Worm (Caenorhabditis elegans) whole organism, dauer: ENCODE measurements around the gene F55B11.6.
"Not testable (repeated sequence)": the region's sequence is repeated elsewhere in the genome, so short reads cannot be mapped to it uniquely, and the experiment has no call there.

Experiments used
- unc-62 ChIP-seq: sonication (generic microtip); optimal IDR thresholded peaks from 2 replicates; lab custom pipeline; 2017; ENCODE audit warnings: missing biosample characterization, missing genetic modification reagents, missing genetic modification characterization

The F55B11.6 gene

ce11 chrIV:14395531-14395930, 21.5 kb downstream of the F55B11.6 start:
- no peak for TF ChIP-seq unc-62 (GFP tag; lab: Kevin White, UChicago)

ce11 chrIV:14394812-14395211, 22.2 kb downstream of the F55B11.6 start:
- no peak for TF ChIP-seq unc-62 (GFP tag; lab: Kevin White, UChicago)

ce11 chrIV:14393838-14394237, 23.2 kb downstream of the F55B11.6 start, which contains the start of gene clc-8:
Gene clc-8, plus strand, starts transcription at chrIV:14394138.
- TF ChIP-seq unc-62 (GFP tag; lab: Kevin White, UChicago): no peak

- TF ChIP-seq unc-62 (GFP tag; lab: Kevin White, UChicago): no peak
These were observed 25.3 kb downstream of the F55B11.6 start for ce11 chrIV:14391746-14392145.

- no peak for TF ChIP-seq unc-62 (GFP tag; lab: Kevin White, UChicago)
These were observed 25.8 kb downstream of the F55B11.6 start for ce11 chrIV:14391268-14391667.

- TF ChIP-seq unc-62 (GFP tag; lab: Kevin White, UChicago): no peak
These were observed 26.9 kb downstream of the F55B11.6 start for ce11 chrIV:14390023-14390614.

- no peak for TF ChIP-seq unc-62 (GFP tag; lab: Kevin White, UChicago)
These were observed 28.0 kb downstream of the F55B11.6 start for ce11 chrIV:14389070-14389469.

- no peak for TF ChIP-seq unc-62 (GFP tag; lab: Kevin White, UChicago)
These were observed 29.1 kb downstream of the F55B11.6 start for ce11 chrIV:14387766-14388553.

ce11 chrIV:14385140-14385539, 31.9 kb downstream of the F55B11.6 start:
- no peak for TF ChIP-seq unc-62 (GFP tag; lab: Kevin White, UChicago)

- no peak for TF ChIP-seq unc-62 (GFP tag; lab: Kevin White, UChicago)
These were observed 32.8 kb downstream of the F55B11.6 start for ce11 chrIV:14384194-14384593.

- no peak for TF ChIP-seq unc-62 (GFP tag; lab: Kevin White, UChicago)
These were observed 33.6 kb downstream of the F55B11.6 start, which contains the start of gene paqr-3 for ce11 chrIV:14383474-14383873. Gene paqr-3, minus strand, starts transcription at chrIV:14383683.

- no peak for TF ChIP-seq unc-62 (GFP tag; lab: Kevin White, UChicago)
These were observed 37.8 kb downstream of the F55B11.6 start for ce11 chrIV:14379191-14379590.

- TF ChIP-seq unc-62 (GFP tag; lab: Kevin White, UChicago): no peak
These were observed 39.2 kb downstream of the F55B11.6 start for ce11 chrIV:14377850-14378249.

- no peak for TF ChIP-seq unc-62 (GFP tag; lab: Kevin White, UChicago)
These were observed 39.7 kb downstream of the F55B11.6 start for ce11 chrIV:14377267-14377814.

ce11 chrIV:14373814-14374213, 43.2 kb downstream of the F55B11.6 start, which contains the start of gene Y67A10A.7:
Gene Y67A10A.7, plus strand, starts transcription at chrIV:14374114.
- not testable (repeated sequence) for TF ChIP-seq unc-62 (GFP tag; lab: Kevin White, UChicago)

- TF ChIP-seq unc-62 (GFP tag; lab: Kevin White, UChicago): no peak
These were observed 45.4 kb downstream of the F55B11.6 start for ce11 chrIV:14371639-14372038.
